Worm (Caenorhabditis elegans): ENCODE measurements around the gene R11D1.10.
A peak's percentile ranks its signal among the peaks of the same experiment; 100 is the strongest.

The R11D1.10 gene

ce11 chrV:12752407-12752806 lies 23.1 kb downstream of the R11D1.10 start, which contains the start of gene C15C8.8:
C15C8.8 (minus strand) TSS chrV:12752507.
- no peak for TF ChIP-seq zag-1 (tag; optimal IDR thresholded peaks at IDR 0.05)
- no peak for TF ChIP-seq F13H6.1 (tag; optimal IDR thresholded peaks at IDR 0.05)
- no peak for TF ChIP-seq aly-2 (tag; optimal IDR thresholded peaks at IDR 0.05)
- TF ChIP-seq Y55F3AM.14 (GFP tag; optimal IDR thresholded peaks at IDR 0.05) = no peak
- TF ChIP-seq nhr-10 (tag; optimal IDR thresholded peaks at IDR 0.05) = no peak

ce11 chrV:12754839-12755238 lies 25.5 kb downstream of the R11D1.10 start, which contains the start of gene gpa-13:
gpa-13 (minus strand) TSS chrV:12754939.
- TF ChIP-seq elt-1 (tag; optimal IDR thresholded peaks at IDR 0.05) = no peak
- TF ChIP-seq nhr-23 (tag; optimal IDR thresholded peaks at IDR 0.05) = no peak
- no peak for TF ChIP-seq aly-2 (tag; optimal IDR thresholded peaks at IDR 0.05)
- no peak for TF ChIP-seq elt-3 (tag; optimal IDR thresholded peaks at IDR 0.05)
- no peak for TF ChIP-seq ztf-11 (tag; optimal IDR thresholded peaks at IDR 0.05)
- TF ChIP-seq nhr-12 (tag; optimal IDR thresholded peaks at IDR 0.05) = no peak
- no peak for TF ChIP-seq egl-27 (tag; optimal IDR thresholded peaks at IDR 0.05)
- no peak for TF ChIP-seq peb-1 (tag; optimal IDR thresholded peaks at IDR 0.05)
- TF ChIP-seq nhr-129 (tag; optimal IDR thresholded peaks at IDR 0.05) = no peak

- TF ChIP-seq nhr-10 (tag; optimal IDR thresholded peaks at IDR 0.05) (no peak), dmd-4 (tag; optimal IDR thresholded peaks at IDR 0.05) (no peak), mbf-1 (tag; optimal IDR thresholded peaks at IDR 0.05) (no peak), nhr-129 (tag; optimal IDR thresholded peaks at IDR 0.05) (no peak), ama-1 (optimal IDR thresholded peaks at IDR 0.05) (no peak), ceh-82 (tag; optimal IDR thresholded peaks at IDR 0.05) (no peak), unc-55 (GFP tag; optimal IDR thresholded peaks at IDR 0.05) (no peak), C34F6.9 (tag; optimal IDR thresholded peaks at IDR 0.05) (no peak), lsy-2 (tag; optimal IDR thresholded peaks at IDR 0.05) (no peak), snpc-4 (tag; optimal IDR thresholded peaks at IDR 0.05) (no peak), peb-1 (tag; optimal IDR thresholded peaks at IDR 0.05) (no peak), ceh-16 (tag; optimal IDR thresholded peaks at IDR 0.05) (no peak), alr-1 (tag; optimal IDR thresholded peaks at IDR 0.05) (no peak), gmeb-1 (tag; optimal IDR thresholded peaks at IDR 0.05) (no peak), unc-39 (tag; optimal IDR thresholded peaks at IDR 0.05) (no peak), nhr-12 (tag; optimal IDR thresholded peaks at IDR 0.05) (no peak), mab-5 (tag; optimal IDR thresholded peaks at IDR 0.05) (no peak), egl-27 (tag; optimal IDR thresholded peaks at IDR 0.05) (no peak), ZK546.5 (tag; optimal IDR thresholded peaks at IDR 0.05) (no peak), lin-13 (GFP tag; optimal IDR thresholded peaks at IDR 0.05) (no peak)
These were observed 30.3 kb downstream of the R11D1.10 start, which contains the start of gene papl-1 for ce11 chrV:12759660-12760059. papl-1 (minus strand) TSS chrV:12759760.

ce11 chrV:12760913-12761312 lies 31.6 kb downstream of the R11D1.10 start, which contains the start of gene F18E2.15:
F18E2.15 (minus strand) TSS chrV:12761013.
- TF ChIP-seq zag-1 (tag; optimal IDR thresholded peaks at IDR 0.05) = no peak
- TF ChIP-seq mbf-1 (tag; optimal IDR thresholded peaks at IDR 0.05) = no peak
- TF ChIP-seq nhr-12 (tag; optimal IDR thresholded peaks at IDR 0.05) = no peak
- TF ChIP-seq lsy-2 (tag; optimal IDR thresholded peaks at IDR 0.05) = no peak
- no peak for TF ChIP-seq egl-27 (tag; optimal IDR thresholded peaks at IDR 0.05)

- TF ChIP-seq crh-2 (tag; optimal IDR thresholded peaks at IDR 0.05) (peak; percentile 35), nhr-129 (tag; optimal IDR thresholded peaks at IDR 0.05) (peak; percentile 76), sma-9 (GFP tag; optimal IDR thresholded peaks at IDR 0.05) (no peak), sma-9 (tag; optimal IDR thresholded peaks at IDR 0.05) (no peak), lsy-2 (tag; optimal IDR thresholded peaks at IDR 0.05) (peak; percentile 56 to 97), ceh-82 (tag; optimal IDR thresholded peaks at IDR 0.05) (no peak), C34F6.9 (tag; optimal IDR thresholded peaks at IDR 0.05) (peak; percentile 61), dmd-4 (tag; optimal IDR thresholded peaks at IDR 0.05) (no peak)
These were observed 34.1 kb downstream of the R11D1.10 start, which contains the start of the genes abcf-1 and scc-3 for ce11 chrV:12763291-12763995. abcf-1 (minus strand) TSS chrV:12763375. scc-3 (plus strand) TSS chrV:12763945.

- TF ChIP-seq ztf-11 (tag; optimal IDR thresholded peaks at IDR 0.05) (no peak), sma-9 (GFP tag; optimal IDR thresholded peaks at IDR 0.05) (no peak), sma-9 (tag; optimal IDR thresholded peaks at IDR 0.05) (no peak), nhr-77 (tag; optimal IDR thresholded peaks at IDR 0.05) (no peak), unc-39 (tag; optimal IDR thresholded peaks at IDR 0.05) (no peak), nhr-10 (tag; optimal IDR thresholded peaks at IDR 0.05) (no peak), fos-1 (tag; optimal IDR thresholded peaks at IDR 0.05) (no peak), elt-1 (tag; optimal IDR thresholded peaks at IDR 0.05) (no peak), lin-11 (tag; optimal IDR thresholded peaks at IDR 0.05) (no peak)
These were observed 39.6 kb downstream of the R11D1.10 start, which contains the start of gene srt-43 for ce11 chrV:12768946-12769345. srt-43 (plus strand) TSS chrV:12769246.
